Worm (Caenorhabditis elegans) whole organism, L4/young adult: ENCODE measurements around the gene islo-1.

ENCODE experiments used
- W03F9.2 ChIP-seq: fragments of 150-350 bp; optimal IDR thresholded peaks from 2 replicates; lab custom pipeline; 2014; ENCODE audit warnings: missing biosample characterization, missing genetic modification characterization
- him-1 ChIP-seq: sonication (generic microtip); optimal IDR thresholded peaks from 2 replicates; lab custom pipeline; 2016; ENCODE audit warnings: missing genotype, missing genetic modification reagents, missing genetic modification characterization, missing compliant biosample characterization

- TF ChIP-seq W03F9.2 (tag; lab: Kevin White, UChicago) (no peak), him-1 (tag; lab: Kevin White, UChicago) (no peak)
These were observed 39.8 kb upstream of the islo-1 start for ce11 chrIV:8096375-8096774.
